Worm (Caenorhabditis elegans) whole organism, early embryonic: ENCODE results near the gene dcar-1.

ENCODE experiments used
- B0310.2 ChIP-seq: sonication (generic microtip); optimal IDR thresholded peaks from 2 replicates; lab custom pipeline; 2016; ENCODE audit warnings: mild to moderate bottlenecking, missing genetic modification characterization, missing compliant biosample characterization
- F13C5.2 ChIP-seq: sonication (generic microtip); optimal IDR thresholded peaks from 2 replicates; lab custom pipeline; 2017; ENCODE audit warnings: mild to moderate bottlenecking, missing genetic modification characterization, inconsistent platforms, missing compliant biosample characterization
- aly-1 ChIP-seq: sonication (generic microtip); optimal IDR thresholded peaks from 2 replicates; lab custom pipeline; 2016; ENCODE audit warnings: missing genetic modification characterization, missing compliant biosample characterization
- ama-1 ChIP-seq: fragments of 150-350 bp; optimal IDR thresholded peaks from 2 replicates; lab custom pipeline; 2014
- ceh-13 ChIP-seq: fragments of 200-800 bp; sonication (Bioruptor generic); optimal IDR thresholded peaks from 2 replicates; lab custom pipeline; 2018; ENCODE audit warnings: mild to moderate bottlenecking, missing genetic modification characterization, missing compliant biosample characterization
- ceh-36 ChIP-seq: sonication (generic microtip); optimal IDR thresholded peaks from 2 replicates; lab custom pipeline; 2016; ENCODE audit warnings: missing genetic modification characterization, inconsistent platforms, missing compliant biosample characterization
- ets-7 ChIP-seq: sonication (generic microtip); optimal IDR thresholded peaks from 2 replicates; lab custom pipeline; 2016; ENCODE audit warnings: missing genotype, missing genetic modification characterization, missing compliant biosample characterization
- flt-1 ChIP-seq: fragments of 200-800 bp; sonication (Bioruptor generic); IDR thresholded peaks from 2 replicates; pipeline ENCODE4 v1.3.6; 2022; ENCODE audit warnings: missing genetic modification characterization, missing compliant biosample characterization
- hmbx-1 ChIP-seq: sonication (generic microtip); optimal IDR thresholded peaks from 2 replicates; lab custom pipeline; 2016; ENCODE audit warnings: mild to moderate bottlenecking, missing genetic modification characterization, missing compliant biosample characterization
- hmg-4 ChIP-seq: fragments of 200-800 bp; sonication (Bioruptor generic); optimal IDR thresholded peaks from 2 replicates; lab custom pipeline; 2018; ENCODE audit warnings: mild to moderate bottlenecking, missing genetic modification characterization, missing compliant biosample characterization
- hnd-1 ChIP-seq: sonication (generic microtip); optimal IDR thresholded peaks from 2 replicates; lab custom pipeline; 2016; ENCODE audit warnings: missing genetic modification characterization, missing compliant biosample characterization
- pes-1 ChIP-seq: fragments of 200-800 bp; sonication (Bioruptor generic); IDR thresholded peaks from 2 replicates; pipeline ENCODE4 v1.3.6; 2022; ENCODE audit warnings: missing genetic modification reagents, missing genetic modification characterization, missing compliant biosample characterization
- scrt-1 ChIP-seq: fragments of 200-800 bp; sonication (Bioruptor generic); IDR thresholded peaks from 2 replicates; pipeline ENCODE4 v1.3.6; 2022; ENCODE audit warnings: missing genetic modification characterization, missing compliant biosample characterization
- sea-1 ChIP-seq: fragments of 200-800 bp; sonication (Bioruptor generic); conservative IDR thresholded peaks from 2 replicates; pipeline ENCODE4 v1.3.6; 2022; ENCODE audit warnings: missing genetic modification characterization, missing compliant biosample characterization
- tbx-11 ChIP-seq: fragments of 200-800 bp; sonication (Bioruptor generic); IDR thresholded peaks from 2 replicates; pipeline ENCODE4 v1.3.6; 2022; ENCODE audit warnings: missing genetic modification characterization, missing compliant biosample characterization
- tbx-37 ChIP-seq: fragments of 200-800 bp; sonication (Bioruptor generic); conservative IDR thresholded peaks from 2 replicates; pipeline ENCODE4 v1.3.6; 2022; ENCODE audit warnings: missing genetic modification reagents, missing genetic modification characterization, missing compliant biosample characterization
- tra-4 ChIP-seq: sonication (generic microtip); optimal IDR thresholded peaks from 2 replicates; lab custom pipeline; 2017; ENCODE audit warnings: missing genetic modification characterization, missing compliant biosample characterization

The dcar-1 gene

DNA sequence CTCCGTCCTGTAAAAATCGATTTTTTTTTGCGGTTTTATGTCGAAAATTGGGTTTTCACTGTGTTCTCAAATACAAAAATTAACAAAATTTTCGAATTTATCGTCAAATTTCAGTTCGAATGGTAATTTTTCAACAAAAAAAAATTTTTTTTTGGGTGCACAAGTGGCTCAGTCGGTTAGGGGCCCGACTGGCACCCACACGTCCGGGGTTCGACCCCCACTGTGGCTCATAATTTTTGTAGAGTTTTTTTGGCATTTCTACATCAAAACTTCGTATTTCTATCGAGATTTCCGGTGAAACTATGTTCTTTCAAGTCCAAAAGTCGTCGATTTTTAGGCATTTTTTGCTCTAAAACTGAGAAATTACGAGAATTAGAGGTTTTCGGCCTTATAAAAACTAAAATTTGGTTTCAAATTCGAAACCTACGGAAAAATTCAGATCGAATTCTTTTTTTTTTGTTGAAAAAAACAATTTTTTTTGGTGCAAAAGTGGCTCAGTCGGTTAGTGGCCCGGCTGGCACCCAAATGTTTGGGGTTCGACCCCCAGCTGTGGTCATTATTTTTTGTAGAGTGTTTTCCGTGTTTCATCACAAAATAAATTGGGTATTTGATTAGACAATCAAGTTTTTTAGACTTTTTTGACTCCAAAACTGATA, 38.0 kb downstream of the dcar-1 start:
- TF ChIP-seq B0310.2 (tag; lab: Kevin White, UChicago) (no peak), hnd-1 (no peak), tra-4 (tag; lab: Kevin White, UChicago) (no peak), aly-1 (tag; lab: Kevin White, UChicago) (no peak), F13C5.2 (no peak), ceh-13 (GFP tag; lab: Kevin White, UChicago) (no peak), flt-1 (GFP tag; lab: Robert Waterston, UW) (no peak), pes-1 (GFP tag; lab: Robert Waterston, UW) (no peak), tbx-11 (no peak), scrt-1 (GFP tag; lab: Robert Waterston, UW) (no peak), hmg-4 (GFP tag; lab: Kevin White, UChicago) (no peak), hmbx-1 (tag; lab: Kevin White, UChicago) (no peak), ama-1 (lab: Kevin White, UChicago) (no peak)

DNA sequence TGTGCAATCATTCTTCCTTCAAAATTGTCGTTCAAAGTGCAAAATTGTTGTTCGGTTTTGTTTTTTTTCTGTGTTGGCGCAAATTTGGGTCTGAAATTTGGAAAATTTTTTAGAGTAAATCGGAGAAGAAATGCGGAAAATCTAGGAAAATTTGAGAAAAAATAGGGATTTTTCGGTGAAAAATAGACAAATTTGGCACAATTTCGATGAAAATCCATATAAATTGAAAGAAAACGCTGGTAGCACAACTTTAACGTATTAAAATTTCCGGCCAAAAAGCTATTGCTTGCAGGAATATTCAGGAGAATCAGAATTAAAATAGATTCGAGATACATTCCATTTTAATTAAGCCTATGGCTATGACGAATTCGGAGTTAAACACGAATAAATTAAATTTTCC, 39.0 kb downstream of the dcar-1 start, which contains the start of gene dpy-21:
TSS of gene dpy-21 (minus strand) at position 101 of the 400 bp plus-strand sequence.
- no peak for TF ChIP-seq hmg-4 (GFP tag; lab: Kevin White, UChicago)
- no peak for TF ChIP-seq hmbx-1 (tag; lab: Kevin White, UChicago)
- TF ChIP-seq tra-4 (tag; lab: Kevin White, UChicago) = no peak
- no peak for TF ChIP-seq B0310.2 (tag; lab: Kevin White, UChicago)
- TF ChIP-seq flt-1 (GFP tag; lab: Robert Waterston, UW) = no peak
- TF ChIP-seq ceh-13 (GFP tag; lab: Kevin White, UChicago) = no peak
- no peak for TF ChIP-seq aly-1 (tag; lab: Kevin White, UChicago)
- no peak for TF ChIP-seq tbx-11
- no peak for TF ChIP-seq ets-7 (tag; lab: Kevin White, UChicago)

DNA sequence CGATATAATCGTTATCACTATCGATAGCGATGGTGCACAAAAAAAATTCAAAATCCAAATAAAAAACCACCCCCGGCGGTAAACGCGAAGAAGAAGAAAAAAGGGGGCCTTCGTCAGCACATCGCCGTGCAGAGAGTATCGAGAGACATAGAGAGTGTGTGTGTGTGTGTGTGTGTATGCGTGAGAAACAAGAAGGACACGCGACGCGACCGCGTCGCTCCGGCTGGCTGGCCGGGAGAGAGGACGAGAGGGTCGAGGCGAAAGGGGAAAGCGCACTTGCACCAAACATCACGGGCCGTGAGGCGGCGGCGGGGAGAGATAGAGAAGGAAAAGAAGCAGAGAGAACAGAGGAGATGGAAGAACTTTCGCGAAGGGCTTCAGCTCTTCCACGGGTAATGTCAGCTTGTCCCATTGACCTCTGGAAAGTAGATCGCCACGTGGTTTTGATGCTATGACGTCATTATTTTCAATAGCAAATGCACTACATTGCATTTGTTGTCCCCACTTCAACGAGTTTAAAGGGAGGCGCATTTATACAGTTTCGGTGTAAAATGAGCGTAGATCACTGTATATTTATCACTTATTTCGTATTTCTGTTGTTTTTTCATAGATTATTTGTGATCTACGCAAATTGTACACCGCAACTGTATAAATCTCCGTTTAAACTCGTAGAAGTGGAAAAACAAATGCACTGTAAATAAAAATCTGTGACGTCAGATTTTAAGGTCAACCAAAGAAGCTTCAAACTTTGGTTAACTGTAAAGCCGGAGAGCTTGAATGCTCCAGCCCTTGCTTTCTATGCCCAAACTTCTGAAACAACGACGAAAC, 41.3 kb downstream of the dcar-1 start, which contains the start of gene Y59A8B.24:
TSS of gene Y59A8B.24 (plus strand) at position 778 of the 828 bp plus-strand sequence.
- TF ChIP-seq hmg-4 (GFP tag; lab: Kevin White, UChicago) (peak; percentile 78), F13C5.2 (peak; percentile 81), tra-4 (tag; lab: Kevin White, UChicago) (no peak), scrt-1 (GFP tag; lab: Robert Waterston, UW) (peak; percentile 57; the same call in 1 of the 2 replicates), flt-1 (GFP tag; lab: Robert Waterston, UW) (peak; percentile 37; the same call in 1 of the 2 replicates), sea-1 (GFP tag; lab: Robert Waterston, UW) (peak; percentile 60; the same call in 1 of the 2 replicates), aly-1 (tag; lab: Kevin White, UChicago) (peak; percentile 78), tbx-37 (GFP tag; lab: Robert Waterston, UW) (no peak), pes-1 (GFP tag; lab: Robert Waterston, UW) (0 out of 2 replicates have a peak, but pooled peaks have one; percentile 7)

DNA sequence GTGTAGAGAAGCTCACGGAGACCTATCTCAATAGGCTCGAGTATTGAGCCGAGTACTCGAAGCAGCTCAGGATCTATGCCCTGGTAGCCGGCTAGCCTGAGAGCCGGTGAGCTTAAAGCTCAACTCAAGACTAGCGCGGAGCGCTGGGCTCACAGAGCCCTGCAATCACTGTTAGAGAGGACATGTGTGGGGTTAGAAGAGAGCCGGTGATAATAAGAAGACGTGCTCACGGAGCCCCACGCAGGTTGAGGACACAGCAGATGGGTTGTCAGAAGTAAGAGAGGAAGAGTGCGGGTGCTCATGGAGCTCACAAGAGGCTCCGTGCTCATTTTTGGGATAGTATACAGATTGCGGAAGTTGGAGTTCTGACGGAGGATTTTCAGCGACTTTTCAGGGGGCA, 42.2 kb downstream of the dcar-1 start:
- no peak for TF ChIP-seq ceh-36 (tag; lab: Kevin White, UChicago)
- TF ChIP-seq hnd-1 = no peak
- no peak for TF ChIP-seq hmg-4 (GFP tag; lab: Kevin White, UChicago)
- no peak for TF ChIP-seq ceh-13 (GFP tag; lab: Kevin White, UChicago)
- no peak for TF ChIP-seq hmbx-1 (tag; lab: Kevin White, UChicago)
- no peak for TF ChIP-seq tbx-37 (GFP tag; lab: Robert Waterston, UW)
- no peak for TF ChIP-seq ets-7 (tag; lab: Kevin White, UChicago)
- no peak for TF ChIP-seq pes-1 (GFP tag; lab: Robert Waterston, UW)
- TF ChIP-seq tra-4 (tag; lab: Kevin White, UChicago) = no peak
- TF ChIP-seq sea-1 (GFP tag; lab: Robert Waterston, UW) = no peak
- no peak for TF ChIP-seq scrt-1 (GFP tag; lab: Robert Waterston, UW)
- no peak for TF ChIP-seq F13C5.2
- no peak for TF ChIP-seq tbx-11
- no peak for TF ChIP-seq B0310.2 (tag; lab: Kevin White, UChicago)
- TF ChIP-seq flt-1 (GFP tag; lab: Robert Waterston, UW) = no peak

DNA sequence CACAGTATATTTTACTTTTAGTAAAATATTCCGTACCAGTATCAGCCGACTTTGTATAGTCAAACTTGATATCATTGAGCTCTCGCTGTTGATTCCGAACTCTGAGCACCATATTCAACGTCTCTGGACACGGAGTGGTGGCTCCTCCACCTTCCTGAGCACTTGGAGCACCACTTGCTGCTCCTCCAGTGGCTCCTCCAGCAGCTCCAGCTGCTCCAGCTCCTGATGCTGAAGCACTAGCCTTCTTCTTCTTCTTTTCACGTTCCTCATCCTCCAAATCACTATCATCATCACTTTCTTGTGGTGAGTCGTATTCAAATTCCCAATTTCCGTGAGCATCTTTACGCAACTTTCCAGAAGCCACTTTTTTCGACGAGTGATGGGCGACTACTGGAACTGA, 46.0 kb downstream of the dcar-1 start:
- TF ChIP-seq tbx-37 (GFP tag; lab: Robert Waterston, UW) (no peak), hmbx-1 (tag; lab: Kevin White, UChicago) (no peak), pes-1 (GFP tag; lab: Robert Waterston, UW) (no peak), B0310.2 (tag; lab: Kevin White, UChicago) (no peak), aly-1 (tag; lab: Kevin White, UChicago) (no peak), ceh-36 (tag; lab: Kevin White, UChicago) (no peak), sea-1 (GFP tag; lab: Robert Waterston, UW) (no peak), tbx-11 (no peak), F13C5.2 (no peak), ets-7 (tag; lab: Kevin White, UChicago) (no peak), ceh-13 (GFP tag; lab: Kevin White, UChicago) (no peak), flt-1 (GFP tag; lab: Robert Waterston, UW) (no peak)

DNA sequence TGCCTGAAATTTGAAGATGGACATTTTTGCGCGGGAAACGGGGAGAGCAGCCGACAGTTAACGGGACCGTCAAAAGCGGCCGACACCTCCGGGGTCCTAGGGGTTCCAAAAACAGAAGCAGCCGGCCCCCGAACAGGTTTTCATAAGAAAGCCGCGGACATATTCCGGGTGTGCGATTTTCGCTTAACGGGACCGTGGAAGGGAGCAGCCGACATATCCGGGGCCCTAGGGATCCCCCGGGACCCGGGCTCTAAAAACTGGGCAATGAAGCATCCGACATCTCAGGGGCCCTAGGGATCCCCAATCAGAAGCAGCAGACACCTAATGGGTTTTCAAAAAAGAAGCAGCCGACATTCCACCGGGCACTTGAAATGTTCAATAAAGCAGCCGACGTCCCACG, 52.4 kb downstream of the dcar-1 start:
- TF ChIP-seq scrt-1 (GFP tag; lab: Robert Waterston, UW) = peak; percentile 42; the same call in 1 of the 2 replicates
- TF ChIP-seq hnd-1 = no peak

DNA sequence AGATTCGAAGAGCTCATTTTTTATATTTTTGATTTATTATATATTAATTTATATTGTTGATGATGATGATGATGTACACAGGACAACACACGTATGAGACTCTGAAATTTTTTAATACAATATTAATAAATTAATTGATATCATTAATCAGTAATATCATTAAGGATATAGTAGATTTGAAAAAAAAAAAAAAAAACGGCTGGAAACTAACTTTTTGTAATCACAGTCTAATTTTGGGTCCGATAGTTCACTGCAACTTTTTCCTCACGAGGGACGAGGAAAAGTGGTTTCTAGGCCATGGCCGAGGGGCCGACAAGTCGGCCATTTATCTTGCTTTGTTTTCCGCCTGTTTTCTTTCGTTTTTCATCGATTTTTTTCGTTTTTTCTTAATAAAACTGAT, 56.6 kb downstream of the dcar-1 start, which contains the start of gene gck-3:
TSS of gene gck-3 (minus strand) at position 101 of the 400 bp plus-strand sequence.
- TF ChIP-seq aly-1 (tag; lab: Kevin White, UChicago) (no peak), ceh-36 (tag; lab: Kevin White, UChicago) (no peak), ceh-13 (GFP tag; lab: Kevin White, UChicago) (no peak), ets-7 (tag; lab: Kevin White, UChicago) (no peak), flt-1 (GFP tag; lab: Robert Waterston, UW) (no peak), B0310.2 (tag; lab: Kevin White, UChicago) (no peak), ama-1 (lab: Kevin White, UChicago) (no peak), tbx-37 (GFP tag; lab: Robert Waterston, UW) (no peak), hmbx-1 (tag; lab: Kevin White, UChicago) (no peak), sea-1 (GFP tag; lab: Robert Waterston, UW) (no peak), F13C5.2 (no peak), tbx-11 (no peak), hnd-1 (no peak)
